Worm (Caenorhabditis elegans) whole organism, L3 larva: ENCODE results near the gene C08B6.18.

ENCODE experiments used
- R02D3.7 ChIP-seq: fragments of 150-350 bp; optimal IDR thresholded peaks from 2 replicates; lab custom pipeline; 2014; ENCODE audit warnings: missing biosample characterization, missing genetic modification characterization
- ZK546.5 ChIP-seq: sonication (generic microtip); optimal IDR thresholded peaks from 2 replicates; lab custom pipeline; 2017; ENCODE audit warnings: missing biosample characterization, missing genetic modification characterization
- elt-3 ChIP-seq, 3 experiments: fragments of 150-350 bp in 1 of 3; sonication (generic microtip) in 2 of 3; optimal IDR thresholded peaks; 2 replicates in 2 of 3; 4 replicates in 1 of 3; lab custom pipeline; 2014 to 2017; ENCODE audit warnings: missing biosample characterization in 3 of 3, missing genetic modification characterization in 3 of 3
- eor-1 ChIP-seq, 2 experiments: fragments of 150-350 bp; optimal IDR thresholded peaks; 2 replicates each; lab custom pipeline; 2014 to 2018; ENCODE audit warnings: missing biosample characterization in 2 of 2, missing genetic modification characterization in 2 of 2
- fkh-10 ChIP-seq: sonication (generic microtip); optimal IDR thresholded peaks from 2 replicates; lab custom pipeline; 2017; ENCODE audit warnings: missing biosample characterization, missing genetic modification reagents, missing genetic modification characterization
- jun-1 ChIP-seq: fragments of 150-350 bp; optimal IDR thresholded peaks from 2 replicates; lab custom pipeline; 2014; ENCODE audit warnings: missing biosample characterization, missing genetic modification reagents, missing genetic modification characterization
- mdl-1 ChIP-seq: fragments of 150-350 bp; optimal IDR thresholded peaks from 2 replicates; lab custom pipeline; 2014; ENCODE audit warnings: missing biosample characterization, missing genetic modification characterization
- nhr-23 ChIP-seq: fragments of 150-350 bp; optimal IDR thresholded peaks from 2 replicates; lab custom pipeline; 2014; ENCODE audit warnings: missing biosample characterization, missing genetic modification reagents, missing genetic modification characterization
- nhr-237 ChIP-seq: fragments of 150-350 bp; optimal IDR thresholded peaks from 2 replicates; lab custom pipeline; 2014; ENCODE audit warnings: missing biosample characterization, missing genetic modification characterization
- nhr-76 ChIP-seq: fragments of 150-350 bp; sonication (generic microtip); optimal IDR thresholded peaks from 5 replicates; lab custom pipeline; 2014; ENCODE audit warnings: missing biosample characterization, missing genetic modification characterization
- unc-62 ChIP-seq: fragments of 150-350 bp; sonication (generic microtip); optimal IDR thresholded peaks from 4 replicates; lab custom pipeline; 2014; ENCODE audit warnings: missing biosample characterization, missing genetic modification reagents, missing genetic modification characterization

DNA sequence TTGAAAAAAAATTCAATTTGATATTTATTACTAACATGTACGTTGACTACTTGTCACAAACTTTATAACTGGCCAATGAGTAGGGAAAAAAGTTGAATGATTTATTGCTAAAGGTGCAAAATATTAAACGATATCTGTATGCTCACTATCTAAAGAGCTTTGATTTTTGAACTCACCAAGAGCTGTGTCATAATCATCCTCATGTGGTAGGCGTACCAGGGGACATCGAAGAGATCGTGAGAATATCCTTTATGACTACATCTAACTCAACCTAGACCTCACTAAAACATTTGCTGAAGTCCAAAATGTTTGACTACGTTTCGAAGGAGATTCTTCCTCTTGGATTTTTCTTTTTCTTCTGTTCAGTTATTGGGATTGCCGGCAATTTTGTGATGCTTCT is 18.4 kb upstream of the C08B6.18 start, which contains the start of gene srsx-28:
- TF ChIP-seq elt-3 (tag; optimal IDR thresholded peaks at IDR 0.05; lab: Kevin White, UChicago) = no peak
- no peak for TF ChIP-seq mdl-1 (tag; lab: Kevin White, UChicago)
- no peak for TF ChIP-seq jun-1 (tag; lab: Kevin White, UChicago)
- no peak for TF ChIP-seq ZK546.5 (tag; lab: Kevin White, UChicago)
- TF ChIP-seq nhr-237 (tag; lab: Kevin White, UChicago) = no peak
- no peak for TF ChIP-seq nhr-23 (tag; lab: Kevin White, UChicago)
- no peak for TF ChIP-seq R02D3.7 (tag; lab: Kevin White, UChicago)
- TF ChIP-seq nhr-76 (tag; lab: Kevin White, UChicago) = no peak
- no peak for TF ChIP-seq eor-1 (tag; optimal IDR thresholded peaks at IDR 0.05; lab: Kevin White, UChicago)
- TF ChIP-seq fkh-10 = no peak
- no peak for TF ChIP-seq unc-62 (GFP tag; lab: Kevin White, UChicago)
